Comparison of ENCODE assay signal across 1 worm cellular context in genomic region chrX:13638351-13638958, ce11.
TF ChIP-seq lines count a peak whose summit lies in the region.

No protein-coding gene starts in this region.

TF ChIP-seq in whole organism, L1 larva, 84 proteins besides CTCF, POLR2A, EP300 and RAD21 (continued from another document):
- no peak for TF ChIP-seq ces-1 (GFP tag; optimal IDR thresholded peaks at IDR 0.05; lab: Kevin White, UChicago)
- peak; percentile 42 for TF ChIP-seq snu-23 (GFP tag; optimal IDR thresholded peaks at IDR 0.05; lab: Kevin White, UChicago)
- no peak for TF ChIP-seq hlh-17 (GFP tag; optimal IDR thresholded peaks at IDR 0.05; lab: Kevin White, UChicago; ENCODE audit: borderline replicate concordance)
- TF ChIP-seq dpl-1 (GFP tag; optimal IDR thresholded peaks at IDR 0.05; lab: Kevin White, UChicago) = no peak
- no peak for TF ChIP-seq aha-1 (tag; optimal IDR thresholded peaks at IDR 0.05; lab: Kevin White, UChicago)
- no peak for TF ChIP-seq mep-1 (tag; optimal IDR thresholded peaks at IDR 0.05; lab: Kevin White, UChicago)
- no peak for TF ChIP-seq ceh-82 (tag; optimal IDR thresholded peaks at IDR 0.05; lab: Kevin White, UChicago)
- no peak for TF ChIP-seq vab-15 (tag; optimal IDR thresholded peaks at IDR 0.05; lab: Kevin White, UChicago)
- no peak for TF ChIP-seq grh-1 (GFP tag; IDR thresholded peaks at IDR 0.05; lab: Robert Waterston, UW)
- peak in 1 of 2 experiments; percentile 21 for TF ChIP-seq lsy-2 (tag; optimal IDR thresholded peaks at IDR 0.05; lab: Kevin White, UChicago)
- TF ChIP-seq xbp-1 (tag; optimal IDR thresholded peaks at IDR 0.05; lab: Kevin White, UChicago) = no peak
- no peak for TF ChIP-seq lin-35 (GFP tag; optimal IDR thresholded peaks at IDR 0.05; lab: Kevin White, UChicago)
- TF ChIP-seq nhr-28 (tag; optimal IDR thresholded peaks at IDR 0.05; lab: Kevin White, UChicago) = no peak
- peak; percentile 37 for TF ChIP-seq nhr-19 (GFP tag; conservative IDR thresholded peaks at IDR 0.05; lab: Robert Waterston, UW)
- TF ChIP-seq ztf-4 (tag; optimal IDR thresholded peaks at IDR 0.05; lab: Kevin White, UChicago) = no peak
- TF ChIP-seq jun-1 (tag; optimal IDR thresholded peaks at IDR 0.05; lab: Kevin White, UChicago) = no peak
- peak; percentile 24 for TF ChIP-seq swsn-7 (tag; optimal IDR thresholded peaks at IDR 0.05; lab: Kevin White, UChicago)
- TF ChIP-seq nhr-90 (tag; optimal IDR thresholded peaks at IDR 0.05; lab: Kevin White, UChicago; ENCODE audit: poor library complexity) = no peak
- no peak for TF ChIP-seq unc-30 (tag; optimal IDR thresholded peaks at IDR 0.05; lab: Kevin White, UChicago)
- TF ChIP-seq tlp-1 (tag; optimal IDR thresholded peaks at IDR 0.05; lab: Kevin White, UChicago) = no peak
- TF ChIP-seq ceh-90 (tag; optimal IDR thresholded peaks at IDR 0.05; lab: Kevin White, UChicago) = no peak
- no peak for TF ChIP-seq alr-1 (tag; optimal IDR thresholded peaks at IDR 0.05; lab: Kevin White, UChicago; ENCODE audit: borderline replicate concordance)
- peak; percentile 83 for TF ChIP-seq rnt-1 (tag; optimal IDR thresholded peaks at IDR 0.05; lab: Kevin White, UChicago)
- TF ChIP-seq mdl-1 (tag; optimal IDR thresholded peaks at IDR 0.05; lab: Kevin White, UChicago) = peak in 1 of 2 experiments; percentile 3
- peak; percentile 66 for TF ChIP-seq nhr-71 (tag; optimal IDR thresholded peaks at IDR 0.05; lab: Kevin White, UChicago)
- no peak for TF ChIP-seq sptf-1 (tag; optimal IDR thresholded peaks at IDR 0.05; lab: Kevin White, UChicago)
- TF ChIP-seq lir-3 (tag; optimal IDR thresholded peaks at IDR 0.05; lab: Kevin White, UChicago; ENCODE audit: poor library complexity) = no peak
- TF ChIP-seq aly-2 (tag; optimal IDR thresholded peaks at IDR 0.05; lab: Kevin White, UChicago) = no peak
- no peak for TF ChIP-seq egl-27 (tag; optimal IDR thresholded peaks at IDR 0.05; lab: Kevin White, UChicago)
- TF ChIP-seq ets-5 (GFP tag; IDR thresholded peaks at IDR 0.05; lab: Robert Waterston, UW) = no peak
- TF ChIP-seq ceh-88 (GFP tag; IDR thresholded peaks at IDR 0.05; lab: Robert Waterston, UW) = no peak
- TF ChIP-seq nhr-237 (tag; optimal IDR thresholded peaks at IDR 0.05; lab: Kevin White, UChicago) = no peak
- TF ChIP-seq skn-1 (tag; optimal IDR thresholded peaks at IDR 0.05; lab: Kevin White, UChicago) = peak; percentile 3
- TF ChIP-seq pqm-1 (tag; optimal IDR thresholded peaks at IDR 0.05; lab: Kevin White, UChicago) = no peak
- no peak for TF ChIP-seq elt-2 (tag; optimal IDR thresholded peaks at IDR 0.05; lab: Kevin White, UChicago)
- TF ChIP-seq sox-4 (tag; optimal IDR thresholded peaks at IDR 0.05; lab: Kevin White, UChicago) = no peak
- no peak for TF ChIP-seq ztf-11 (tag; optimal IDR thresholded peaks at IDR 0.05; lab: Kevin White, UChicago)
- TF ChIP-seq ceh-63 (GFP tag; optimal IDR thresholded peaks at IDR 0.05; lab: Kevin White, UChicago) = no peak
- TF ChIP-seq nhr-20 (tag; optimal IDR thresholded peaks at IDR 0.05; lab: Kevin White, UChicago) = peak; percentile 21
- TF ChIP-seq nhr-85 (tag; lab: Kevin White, UChicago) = no peak
TF ChIP-seq in whole organism, L1 larva: peak in this region for 11.
